Fruit fly (Drosophila melanogaster): ENCODE measurements around the gene mthl10.
A peak's percentile ranks its signal among the peaks of the same experiment; 100 is the strongest.

mthl10 gene

DNA sequence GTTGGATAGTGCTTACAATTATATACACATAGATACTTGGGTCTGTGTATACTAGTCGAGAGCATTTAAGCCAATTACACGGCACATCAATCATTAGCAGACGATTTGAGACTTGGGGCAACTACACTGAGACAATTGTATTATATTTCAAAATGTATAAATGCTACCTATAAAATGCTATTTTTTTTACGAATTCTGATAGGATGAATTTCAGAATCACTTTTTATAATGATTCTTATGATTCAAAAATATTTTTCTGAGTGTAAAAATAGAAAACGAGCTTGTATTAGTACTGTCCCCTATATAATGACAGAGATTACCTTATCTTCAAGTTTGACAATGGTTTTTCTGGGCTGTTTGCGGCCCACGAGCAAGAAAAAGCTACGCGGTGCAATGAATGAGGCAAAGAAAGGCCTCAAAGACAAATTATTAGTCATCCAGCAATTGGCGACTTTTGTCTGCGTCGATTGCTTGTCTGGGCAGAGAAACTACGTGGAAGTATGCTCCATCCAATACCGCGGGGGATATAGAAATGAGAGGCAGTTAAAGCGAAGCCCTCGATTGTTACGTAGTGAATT is 8.0 kb upstream of the mthl10 start (continued):
- TF ChIP-seq ems (GFP tag; optimal IDR thresholded peaks at IDR 0.05) (peak; percentile 70), lab (GFP tag; optimal IDR thresholded peaks at IDR 0.05) (peak; percentile 90), maf-S (GFP tag; optimal IDR thresholded peaks at IDR 0.05) (peak; percentile 32), gro (GFP tag; optimal IDR thresholded peaks at IDR 0.05) (peak; percentile 64), Meics (GFP tag; optimal IDR thresholded peaks at IDR 0.05) (peak; percentile 71), Side (GFP tag; optimal IDR thresholded peaks at IDR 0.05) (peak; percentile 51), CG5953 (GFP tag; IDR thresholded peaks at IDR 0.05) (peak; percentile 66), H15 (GFP tag; IDR thresholded peaks at IDR 0.05) (peak; percentile 56; the same call in 2 of the 3 replicates), nmo (GFP tag; optimal IDR thresholded peaks at IDR 0.05) (peak; percentile 67), CG9215 (GFP tag; IDR thresholded peaks at IDR 0.05) (peak; percentile 61), cwo (GFP tag; optimal IDR thresholded peaks at IDR 0.05) (peak; percentile 84), CG13424 (tag; optimal IDR thresholded peaks at IDR 0.05) (peak; percentile 64), CG8281 (tag; optimal IDR thresholded peaks at IDR 0.05) (peak; percentile 23), tin (GFP tag; optimal IDR thresholded peaks at IDR 0.05) (peak; percentile 53), jigr1 (GFP tag; IDR thresholded peaks at IDR 0.05) (0 out of 3 replicates have a peak, but pooled peaks have one; percentile 19), Rx (GFP tag; IDR thresholded peaks at IDR 0.05) (peak; percentile 55; the same call in 1 of the 2 replicates), CoRest (tag; optimal IDR thresholded peaks at IDR 0.05) (peak; percentile 66), Bdp1 (GFP tag; optimal IDR thresholded peaks at IDR 0.05) (peak; percentile 25), HLH54F (GFP tag; optimal IDR thresholded peaks at IDR 0.05) (peak; percentile 46), mam (GFP tag; optimal IDR thresholded peaks at IDR 0.05) (peak; percentile 76), CG32772 (GFP tag; IDR thresholded peaks at IDR 0.05) (peak; percentile 77), CG18619 (GFP tag; optimal IDR thresholded peaks at IDR 0.05) (peak; percentile 47), vnd (GFP tag; IDR thresholded peaks at IDR 0.05; ENCODE audit: partially characterized antibody) (no peak), CG10654 (GFP tag; optimal IDR thresholded peaks at IDR 0.05) (peak; percentile 36), pnt (GFP tag; optimal IDR thresholded peaks at IDR 0.05) (peak; percentile 17), CG12942 (GFP tag; optimal IDR thresholded peaks at IDR 0.05) (no peak), gem (tag; optimal IDR thresholded peaks at IDR 0.05) (peak; percentile 84), CG10321 (GFP tag; IDR thresholded peaks at IDR 0.05) (no peak), CG17359 (tag; optimal IDR thresholded peaks at IDR 0.05) (peak; percentile 73), CG10543 (GFP tag; optimal IDR thresholded peaks at IDR 0.05) (no peak), CG12769 (tag; optimal IDR thresholded peaks at IDR 0.05) (no peak), Atf6 (GFP tag; IDR thresholded peaks at IDR 0.05) (peak; percentile 82), CG15696 (tag; optimal IDR thresholded peaks at IDR 0.05) (peak; percentile 13), CG4404 (GFP tag; IDR thresholded peaks at IDR 0.05) (peak; percentile 45; the same call in 1 of the 2 replicates), Gug (GFP tag; IDR thresholded peaks at IDR 0.05) (peak; percentile 49; the same call in 1 of the 4 replicates), ttk (GFP tag; IDR thresholded peaks at IDR 0.05) (peak; percentile 88), CG11085 (GFP tag; IDR thresholded peaks at IDR 0.05) (peak; percentile 70), klu (GFP tag; IDR thresholded peaks at IDR 0.05) (peak; percentile 52), CG17802 (tag; optimal IDR thresholded peaks at IDR 0.05) (peak; percentile 42), lmd (GFP tag; IDR thresholded peaks at IDR 0.05) (peak; percentile 85), CG18599 (GFP tag; optimal IDR thresholded peaks at IDR 0.05) (peak; percentile 85), CG18011 (GFP tag; optimal IDR thresholded peaks at IDR 0.05) (no peak), onecut (GFP tag; IDR thresholded peaks at IDR 0.05) (no peak), CG1602 (GFP tag; optimal IDR thresholded peaks at IDR 0.05) (peak; percentile 23), Hand (GFP tag; optimal IDR thresholded peaks at IDR 0.05) (peak; percentile 36), CG1024 (GFP tag; IDR thresholded peaks at IDR 0.05) (peak; percentile 74), CG1647 (GFP tag; optimal IDR thresholded peaks at IDR 0.05) (peak; percentile 59), toy (GFP tag; IDR thresholded peaks at IDR 0.05) (peak; percentile 56; the same call in 1 of the 2 replicates), CG31441 (GFP tag; IDR thresholded peaks at IDR 0.05) (peak; percentile 87), Dbx (GFP tag; IDR thresholded peaks at IDR 0.05) (peak; percentile 85)
